Worm (Caenorhabditis elegans) whole organism, late embryonic: ENCODE results near the gene T25B2.3.

Experiments
- C08G9.2 ChIP-seq: sonication (generic microtip); optimal IDR thresholded peaks from 2 replicates; lab custom pipeline; 2016; ENCODE audit warnings: mild to moderate bottlenecking, missing genetic modification characterization, moderate library complexity, missing compliant biosample characterization
- C38D4.7 ChIP-seq: fragments of 200-800 bp; sonication (Bioruptor generic); optimal IDR thresholded peaks from 2 replicates; lab custom pipeline; 2018; ENCODE audit warnings: mild to moderate bottlenecking, missing genetic modification characterization, moderate library complexity, missing compliant biosample characterization
- F13H6.1 ChIP-seq: sonication (generic microtip); optimal IDR thresholded peaks from 2 replicates; lab custom pipeline; 2016; ENCODE audit warnings: missing genetic modification characterization, missing compliant biosample characterization
- K02D7.2 ChIP-seq: sonication (generic microtip); optimal IDR thresholded peaks from 2 replicates; lab custom pipeline; 2017; ENCODE audit warnings: mild to moderate bottlenecking, missing genetic modification characterization, missing compliant biosample characterization
- Y22D7AL.16 ChIP-seq: sonication (generic microtip); optimal IDR thresholded peaks from 2 replicates; lab custom pipeline; 2016; ENCODE audit warnings: missing genetic modification characterization, missing compliant biosample characterization
- ahr-1 ChIP-seq: sonication (generic microtip); optimal IDR thresholded peaks from 2 replicates; lab custom pipeline; 2016; ENCODE audit warnings: missing genetic modification characterization, missing compliant biosample characterization
- ama-1 ChIP-seq: fragments of 150-350 bp; optimal IDR thresholded peaks from 2 replicates; lab custom pipeline; 2014
- ceh-18 ChIP-seq: sonication (generic microtip); optimal IDR thresholded peaks from 2 replicates; lab custom pipeline; 2016; ENCODE audit warnings: missing genetic modification characterization, missing compliant biosample characterization
- ceh-19 ChIP-seq: fragments of 200-800 bp; sonication (Bioruptor generic); optimal IDR thresholded peaks from 2 replicates; lab custom pipeline; 2018; ENCODE audit warnings: mild to moderate bottlenecking, missing genetic modification characterization, missing compliant biosample characterization
- ceh-2 ChIP-seq: sonication (generic microtip); optimal IDR thresholded peaks from 2 replicates; lab custom pipeline; 2016; ENCODE audit warnings: missing genotype, missing genetic modification characterization, missing compliant biosample characterization
- ceh-22 ChIP-seq: sonication (generic microtip); optimal IDR thresholded peaks from 2 replicates; lab custom pipeline; 2017; ENCODE audit warnings: missing biosample characterization, missing genetic modification characterization
- ceh-24 ChIP-seq: sonication (generic microtip); optimal IDR thresholded peaks from 2 replicates; lab custom pipeline; 2016; ENCODE audit warnings: mild to moderate bottlenecking, missing genetic modification characterization, missing compliant biosample characterization
- ceh-30 ChIP-seq: fragments of 150-350 bp; optimal IDR thresholded peaks from 2 replicates; lab custom pipeline; 2014; ENCODE audit warnings: missing biosample characterization, missing genetic modification characterization
- ceh-31 ChIP-seq: sonication (generic microtip); optimal IDR thresholded peaks from 2 replicates; lab custom pipeline; 2016; ENCODE audit warnings: missing genetic modification characterization, missing compliant biosample characterization
- ceh-34 ChIP-seq: sonication (generic microtip); optimal IDR thresholded peaks from 2 replicates; lab custom pipeline; 2016; ENCODE audit warnings: mild to moderate bottlenecking, missing genetic modification characterization, missing compliant biosample characterization
- ceh-45 ChIP-seq: fragments of 200-800 bp; sonication (Bioruptor generic); IDR thresholded peaks from 2 replicates; pipeline ENCODE4 v1.3.6; 2022; ENCODE audit warnings: missing genetic modification reagents, missing genetic modification characterization, missing compliant biosample characterization
- ceh-6 ChIP-seq: fragments of 200-800 bp; sonication (Bioruptor generic); optimal IDR thresholded peaks from 2 replicates; lab custom pipeline; 2018; ENCODE audit warnings: mild to moderate bottlenecking, missing genetic modification characterization, missing compliant biosample characterization
- ceh-9 ChIP-seq: sonication (generic microtip); optimal IDR thresholded peaks from 2 replicates; lab custom pipeline; 2016; ENCODE audit warnings: mild to moderate bottlenecking, missing genetic modification characterization, inconsistent platforms, missing compliant biosample characterization
- dmd-4 ChIP-seq: sonication (generic microtip); optimal IDR thresholded peaks from 2 replicates; lab custom pipeline; 2016; ENCODE audit warnings: borderline replicate concordance, missing genetic modification characterization, missing compliant biosample characterization
- dve-1 ChIP-seq: sonication (generic microtip); optimal IDR thresholded peaks from 2 replicates; lab custom pipeline; 2017; ENCODE audit warnings: antibody characterized with exemption, mild to moderate bottlenecking, missing genetic modification characterization, missing compliant biosample characterization
- eyg-1 ChIP-seq: sonication (generic microtip); optimal IDR thresholded peaks from 2 replicates; lab custom pipeline; 2016; ENCODE audit warnings: missing genotype, missing genetic modification characterization, missing compliant biosample characterization
- fkh-10 ChIP-seq: fragments of 150-350 bp; optimal IDR thresholded peaks from 2 replicates; lab custom pipeline; 2014; ENCODE audit warnings: missing biosample characterization, missing genetic modification reagents, missing genetic modification characterization
- gmeb-2 ChIP-seq: sonication (generic microtip); optimal IDR thresholded peaks from 2 replicates; lab custom pipeline; 2016; ENCODE audit warnings: missing genetic modification characterization, inconsistent platforms, missing compliant biosample characterization
- hlh-15 ChIP-seq: sonication (generic microtip); optimal IDR thresholded peaks from 2 replicates; lab custom pipeline; 2016; ENCODE audit warnings: missing genetic modification characterization, missing compliant biosample characterization
- hlh-8 ChIP-seq: sonication (generic microtip); optimal IDR thresholded peaks from 2 replicates; lab custom pipeline; 2016; ENCODE audit warnings: missing genotype, missing genetic modification characterization, missing compliant biosample characterization
- lin-11 ChIP-seq: fragments of 200-800 bp; sonication (Bioruptor generic); optimal IDR thresholded peaks from 2 replicates; lab custom pipeline; 2018; ENCODE audit warnings: mild to moderate bottlenecking, missing genetic modification characterization, missing compliant biosample characterization
- madf-2 ChIP-seq: sonication (generic microtip); optimal IDR thresholded peaks from 2 replicates; lab custom pipeline; 2017; ENCODE audit warnings: missing genetic modification characterization, missing compliant biosample characterization
- mec-3 ChIP-seq: sonication (generic microtip); optimal IDR thresholded peaks from 2 replicates; lab custom pipeline; 2016; ENCODE audit warnings: borderline replicate concordance, missing genetic modification characterization, missing compliant biosample characterization
- nhr-11 ChIP-seq: fragments of 150-350 bp; optimal IDR thresholded peaks from 2 replicates; lab custom pipeline; 2014; ENCODE audit warnings: missing biosample characterization, missing genetic modification characterization
- nhr-232 ChIP-seq: sonication (generic microtip); optimal IDR thresholded peaks from 2 replicates; lab custom pipeline; 2016; ENCODE audit warnings: missing genetic modification characterization, missing compliant biosample characterization
- npax-4 ChIP-seq: sonication (generic microtip); optimal IDR thresholded peaks from 2 replicates; lab custom pipeline; 2016; ENCODE audit warnings: missing genetic modification characterization, missing compliant biosample characterization
- pat-9 ChIP-seq: fragments of 200-800 bp; sonication (Bioruptor generic); optimal IDR thresholded peaks from 2 replicates; lab custom pipeline; 2018; ENCODE audit warnings: mild to moderate bottlenecking, missing genetic modification characterization, moderate library complexity, missing compliant biosample characterization
- pha-2 ChIP-seq: sonication (generic microtip); optimal IDR thresholded peaks from 2 replicates; lab custom pipeline; 2017; ENCODE audit warnings: mild to moderate bottlenecking, missing genetic modification characterization, missing compliant biosample characterization
- pqm-1 ChIP-seq: sonication (generic microtip); optimal IDR thresholded peaks from 2 replicates; lab custom pipeline; 2016; ENCODE audit warnings: missing genetic modification characterization, missing compliant biosample characterization
- ref-2 ChIP-seq: sonication (generic microtip); optimal IDR thresholded peaks from 2 replicates; lab custom pipeline; 2016; ENCODE audit warnings: missing genetic modification characterization, missing compliant biosample characterization
- sox-2 ChIP-seq: fragments of 200-800 bp; sonication (Bioruptor generic); IDR thresholded peaks from 2 replicates; pipeline ENCODE4 v1.3.6; 2022; ENCODE audit warnings: missing genetic modification reagents, missing genetic modification characterization, missing compliant biosample characterization
- sox-4 ChIP-seq: sonication (generic microtip); optimal IDR thresholded peaks from 2 replicates; lab custom pipeline; 2017; ENCODE audit warnings: mild to moderate bottlenecking, missing genetic modification characterization, inconsistent platforms, missing compliant biosample characterization
- tbx-2 ChIP-seq: sonication (generic microtip); optimal IDR thresholded peaks from 2 replicates; lab custom pipeline; 2016; ENCODE audit warnings: missing genetic modification characterization, missing compliant biosample characterization
- tbx-7 ChIP-seq: sonication (generic microtip); optimal IDR thresholded peaks from 2 replicates; lab custom pipeline; 2016; ENCODE audit warnings: missing genotype, missing genetic modification characterization, missing compliant biosample characterization
- ttx-3 ChIP-seq: sonication (generic microtip); optimal IDR thresholded peaks from 2 replicates; lab custom pipeline; 2016; ENCODE audit warnings: missing genetic modification reagents, missing genetic modification characterization, missing compliant biosample characterization
- unc-3 ChIP-seq, 2 experiments: fragments of 200-800 bp in 1 of 2; sonication (Bioruptor generic) in 1 of 2; sonication (generic microtip) in 1 of 2; conservative IDR thresholded peaks in 1 of 2; optimal IDR thresholded peaks in 1 of 2; 2 replicates each; pipeline versions ENCODE4 v1.3.6 to Lab custom; 2016 to 2022; ENCODE audit warnings: missing compliant biosample characterization in 2 of 2, missing genetic modification characterization in 2 of 2, missing genetic modification reagents in 1 of 2
- unc-42 ChIP-seq: sonication (generic microtip); optimal IDR thresholded peaks from 2 replicates; lab custom pipeline; 2016; ENCODE audit warnings: missing genotype, missing genetic modification characterization, missing compliant biosample characterization
- unc-86 ChIP-seq: sonication (generic microtip); optimal IDR thresholded peaks from 2 replicates; lab custom pipeline; 2016; ENCODE audit warnings: missing genetic modification characterization, missing compliant biosample characterization
- zip-5 ChIP-seq: sonication (generic microtip); optimal IDR thresholded peaks from 2 replicates; lab custom pipeline; 2016; ENCODE audit warnings: missing genetic modification characterization, missing compliant biosample characterization

T25B2.3 gene

DNA sequence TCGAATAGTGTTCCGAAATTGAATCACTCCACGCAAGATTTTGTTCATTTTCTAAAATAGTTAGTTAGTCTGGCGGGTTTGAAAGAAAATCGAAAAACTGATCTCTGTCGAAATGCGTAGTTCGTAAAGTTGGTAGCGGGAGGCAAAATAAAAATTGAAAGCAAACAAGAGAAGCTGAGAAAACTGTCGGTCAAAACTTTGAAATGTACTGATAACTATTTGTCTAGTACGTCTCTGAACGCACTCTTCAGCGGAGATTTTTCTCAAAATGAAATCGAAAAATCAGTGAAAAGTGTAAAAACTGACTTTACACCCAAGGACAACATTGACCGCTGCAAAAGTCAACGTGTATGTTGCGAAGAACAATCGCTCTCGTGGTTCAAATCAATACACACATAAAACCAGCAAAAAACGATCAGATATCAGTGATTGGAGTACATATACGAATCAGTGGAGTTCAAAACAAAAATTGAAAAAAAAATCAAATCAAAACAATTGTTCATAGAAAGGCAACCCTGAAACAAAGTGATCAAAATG lies 28.8 kb downstream of the T25B2.3 start, which contains the start of gene bca-1:
TSS of gene bca-1 (minus strand) at position 51 of the 537 bp plus-strand sequence.
- TF ChIP-seq unc-42 (tag; lab: Kevin White, UChicago) (no peak), ahr-1 (tag; lab: Kevin White, UChicago) (no peak), C08G9.2 (tag; lab: Kevin White, UChicago) (no peak)

DNA sequence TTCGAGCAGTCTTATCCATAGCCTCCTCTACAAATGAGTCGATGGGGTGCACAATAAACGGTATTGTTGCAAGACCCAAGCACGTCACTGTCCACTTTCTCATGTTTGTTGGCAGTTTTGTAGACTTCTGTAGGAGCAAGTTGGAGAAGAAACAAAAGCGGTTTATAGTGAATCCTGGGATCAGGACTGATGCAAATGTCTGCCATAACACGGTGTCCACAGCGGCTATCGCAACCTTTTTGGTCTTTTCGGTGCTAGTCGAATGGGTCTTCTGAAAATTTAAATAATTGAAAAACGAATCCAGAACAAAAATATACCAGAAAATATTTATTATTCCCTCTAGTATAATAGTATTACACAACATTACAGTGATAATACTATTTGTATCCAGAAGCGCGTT lies 29.4 kb downstream of the T25B2.3 start:
- TF ChIP-seq ceh-6 (GFP tag; lab: Kevin White, UChicago): no peak
- no peak for TF ChIP-seq eyg-1
- no peak for TF ChIP-seq ceh-22
- no peak for TF ChIP-seq pat-9
- no peak for TF ChIP-seq ceh-9 (tag; lab: Kevin White, UChicago)
- TF ChIP-seq lin-11 (tag; lab: Kevin White, UChicago): no peak
- no peak for TF ChIP-seq dmd-4
- no peak for TF ChIP-seq C38D4.7 (GFP tag; lab: Kevin White, UChicago)
- no peak for TF ChIP-seq npax-4 (tag; lab: Kevin White, UChicago)
- no peak for TF ChIP-seq F13H6.1 (tag; lab: Kevin White, UChicago)
- TF ChIP-seq sox-4 (tag; lab: Kevin White, UChicago): no peak
- TF ChIP-seq ceh-31 (tag; lab: Kevin White, UChicago): no peak
- no peak for TF ChIP-seq ahr-1 (tag; lab: Kevin White, UChicago)
- TF ChIP-seq ref-2 (tag; lab: Kevin White, UChicago): no peak
- TF ChIP-seq unc-86 (tag; lab: Kevin White, UChicago): no peak
- no peak for TF ChIP-seq madf-2 (tag; lab: Kevin White, UChicago)

DNA sequence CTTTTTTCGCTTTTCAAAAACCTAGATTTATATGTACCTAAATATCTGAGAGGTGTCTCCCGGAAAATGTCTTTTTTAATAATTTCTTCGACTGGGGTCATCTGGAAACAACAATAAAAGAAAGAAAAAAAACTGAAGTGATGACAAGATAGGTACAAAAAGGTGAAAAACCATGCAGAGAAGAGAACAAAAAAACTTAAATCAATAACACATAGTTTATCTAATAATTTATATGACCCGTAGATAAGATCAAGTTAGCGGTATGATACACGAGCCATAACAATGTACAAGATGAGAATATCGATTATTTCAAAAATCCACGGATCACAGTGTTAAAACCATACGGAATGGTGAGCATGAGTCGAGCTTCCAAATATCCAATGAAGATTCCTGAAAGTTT lies 30.4 kb downstream of the T25B2.3 start, which contains the start of gene mtp-18:
TSS of gene mtp-18 (minus strand) at position 101 of the 400 bp plus-strand sequence.
- TF ChIP-seq tbx-2 (tag; lab: Kevin White, UChicago) (no peak), ceh-18 (tag; lab: Kevin White, UChicago) (no peak), pqm-1 (no peak), dmd-4 (no peak), ttx-3 (tag; lab: Kevin White, UChicago) (no peak), ceh-34 (tag; lab: Kevin White, UChicago) (no peak), npax-4 (tag; lab: Kevin White, UChicago) (no peak), ceh-6 (GFP tag; lab: Kevin White, UChicago) (no peak), ref-2 (tag; lab: Kevin White, UChicago) (no peak), ama-1 (lab: Kevin White, UChicago) (no peak), tbx-7 (no peak), zip-5 (no peak), mec-3 (tag; lab: Kevin White, UChicago) (no peak), nhr-232 (tag; lab: Kevin White, UChicago) (no peak), dve-1 (tag; lab: Kevin White, UChicago) (no peak), ceh-22 (no peak), eyg-1 (no peak), gmeb-2 (no peak)

DNA sequence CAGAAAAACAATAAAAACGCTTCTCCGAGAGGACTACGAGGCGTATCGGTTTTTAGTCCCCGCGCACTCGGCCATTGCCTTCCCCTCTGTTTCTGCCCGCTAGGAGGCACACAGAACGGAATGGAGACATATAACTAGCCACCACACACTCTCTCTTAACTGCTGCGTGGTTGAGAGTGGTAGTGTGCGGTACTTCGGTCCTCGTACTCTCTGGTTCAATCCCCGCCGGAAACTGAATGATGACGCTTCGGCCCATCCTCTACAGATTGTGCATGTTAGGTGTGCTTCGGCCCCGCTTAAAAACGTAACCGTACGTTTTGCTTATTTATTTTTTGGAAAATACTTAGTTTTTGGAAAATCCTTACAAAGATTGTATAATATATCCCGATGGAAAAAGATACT lies 31.8 kb downstream of the T25B2.3 start, which contains the start of gene T13C5.6:
TSS of gene T13C5.6 (minus strand) at position 1 of the 402 bp plus-strand sequence.
- peak; percentile 96 for TF ChIP-seq dmd-4
- TF ChIP-seq sox-2 (GFP tag; lab: Robert Waterston, UW): peak; percentile 96
- TF ChIP-seq gmeb-2: peak; percentile 98
- peak; percentile 95 for TF ChIP-seq madf-2 (tag; lab: Kevin White, UChicago)
- TF ChIP-seq nhr-232 (tag; lab: Kevin White, UChicago): peak; percentile 96
- TF ChIP-seq nhr-11 (tag; lab: Kevin White, UChicago): no peak
- peak; percentile 95 for TF ChIP-seq pha-2
- peak; percentile 97 for TF ChIP-seq hlh-8 (tag; lab: Kevin White, UChicago)
- TF ChIP-seq fkh-10 (GFP tag; lab: Kevin White, UChicago): peak; percentile 82
- peak; percentile 93 for TF ChIP-seq ahr-1 (tag; lab: Kevin White, UChicago)
- TF ChIP-seq K02D7.2 (tag; lab: Kevin White, UChicago): peak; percentile 93
- TF ChIP-seq zip-5: peak; percentile 91
- peak; percentile 89 for TF ChIP-seq tbx-7
- TF ChIP-seq ama-1 (lab: Kevin White, UChicago): no peak
- TF ChIP-seq ceh-2 (tag; lab: Kevin White, UChicago): peak; percentile 98
- TF ChIP-seq ceh-30 (tag; lab: Kevin White, UChicago): peak; percentile 97
- TF ChIP-seq unc-42 (tag; lab: Kevin White, UChicago): peak; percentile 97
- TF ChIP-seq hlh-15 (tag; lab: Kevin White, UChicago): peak; percentile 99
- TF ChIP-seq ceh-18 (tag; lab: Kevin White, UChicago): peak; percentile 97
- TF ChIP-seq ceh-45 (GFP tag; lab: Robert Waterston, UW): peak; percentile 92
- TF ChIP-seq ceh-19 (GFP tag; lab: Kevin White, UChicago): peak; percentile 97
- TF ChIP-seq ceh-24 (tag; lab: Kevin White, UChicago): peak; percentile 96
- TF ChIP-seq Y22D7AL.16 (tag; lab: Kevin White, UChicago): peak; percentile 95
- TF ChIP-seq C38D4.7 (GFP tag; lab: Kevin White, UChicago): peak; percentile 94
- TF ChIP-seq ttx-3 (tag; lab: Kevin White, UChicago): peak; percentile 95
- peak; percentile 98 for TF ChIP-seq unc-3 (GFP tag; conservative IDR thresholded peaks at IDR 0.05; lab: Robert Waterston, UW)
- TF ChIP-seq unc-3 (tag; optimal IDR thresholded peaks at IDR 0.05; lab: Kevin White, UChicago): peak; percentile 95
